Fruit fly (Drosophila melanogaster) Kc167 (cell line): Measurements from ENCODE around the gene osy.

Source experiments
- Myc ChIP-seq: fragments of >200 bp; optimal IDR thresholded peaks from 2 replicates; lab custom pipeline; 2017; ENCODE audit warnings: missing external identifiers
- Sin3A ChIP-seq: fragments of >200 bp; optimal IDR thresholded peaks from 2 replicates; lab custom pipeline; 2018; ENCODE audit warnings: missing external identifiers
- h ChIP-seq: fragments of >200 bp; optimal IDR thresholded peaks from 3 replicates; lab custom pipeline; 2018; ENCODE audit warnings: missing external identifiers
- insv ChIP-seq: fragments of >200 bp; optimal IDR thresholded peaks from 3 replicates; lab custom pipeline; 2018; ENCODE audit warnings: missing external identifiers
- psq ChIP-seq: fragments of >200 bp; optimal IDR thresholded peaks from 2 replicates; lab custom pipeline; 2017; ENCODE audit warnings: missing external identifiers
- ttk ChIP-seq: sonication (Bioruptor generic); optimal IDR thresholded peaks from 2 replicates; lab custom pipeline; 2017; ENCODE audit warnings: missing external identifiers

Gene osy

dm6 chr3R:26318116-26318515, at the start of gene osy:
Gene osy, plus strand, starts transcription at chr3R:26318355.
- no peak for TF ChIP-seq ttk (lab: Kevin White, UChicago)
- no peak for TF ChIP-seq Myc (lab: Kevin White, UChicago)
- no peak for TF ChIP-seq psq (lab: Kevin White, UChicago)
- TF ChIP-seq Sin3A (lab: Kevin White, UChicago): no peak
- TF ChIP-seq h: no peak
- no peak for TF ChIP-seq insv

dm6 chr3R:26280403-26280802, 37.8 kb upstream of the osy start:
- TF ChIP-seq Myc (lab: Kevin White, UChicago) (no peak), ttk (lab: Kevin White, UChicago) (no peak), h (no peak), psq (lab: Kevin White, UChicago) (no peak), Sin3A (lab: Kevin White, UChicago) (no peak), insv (no peak)

DNA sequence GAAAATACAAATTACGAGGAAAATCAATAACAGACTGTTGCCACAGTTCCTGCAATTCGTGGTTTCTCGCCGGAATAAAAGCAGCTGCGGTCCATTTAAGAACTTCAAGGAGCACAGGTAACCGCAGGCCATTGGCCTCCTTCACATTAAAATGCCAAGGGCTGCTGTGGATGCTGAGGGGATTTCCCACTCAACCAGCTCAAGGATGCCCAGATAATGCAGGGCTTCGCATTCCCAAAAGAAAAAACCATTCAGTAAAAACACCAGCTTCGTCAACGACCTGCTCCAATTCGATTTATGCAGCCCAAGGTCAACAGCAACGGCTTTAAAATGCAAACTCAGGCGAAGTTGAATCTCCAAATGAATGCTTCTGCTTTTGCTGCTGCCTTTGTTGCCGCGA, 702 bp downstream of the osy start:
- TF ChIP-seq Sin3A (lab: Kevin White, UChicago): no peak
- no peak for TF ChIP-seq h
- TF ChIP-seq psq (lab: Kevin White, UChicago): no peak
- TF ChIP-seq ttk (lab: Kevin White, UChicago): no peak
- no peak for TF ChIP-seq insv
- no peak for TF ChIP-seq Myc (lab: Kevin White, UChicago)

dm6 chr3R:26331932-26332643, 13.9 kb downstream of the osy start:
- TF ChIP-seq psq (lab: Kevin White, UChicago) (no peak), h (no peak), Sin3A (lab: Kevin White, UChicago) (no peak), Myc (lab: Kevin White, UChicago) (no peak), insv (no peak), ttk (lab: Kevin White, UChicago) (no peak)

dm6 chr3R:26333319-26333718, 15.2 kb downstream of the osy start:
- TF ChIP-seq psq (lab: Kevin White, UChicago): no peak
- TF ChIP-seq Myc (lab: Kevin White, UChicago): no peak
- no peak for TF ChIP-seq h
- TF ChIP-seq ttk (lab: Kevin White, UChicago): no peak
- TF ChIP-seq Sin3A (lab: Kevin White, UChicago): no peak
- no peak for TF ChIP-seq insv

DNA sequence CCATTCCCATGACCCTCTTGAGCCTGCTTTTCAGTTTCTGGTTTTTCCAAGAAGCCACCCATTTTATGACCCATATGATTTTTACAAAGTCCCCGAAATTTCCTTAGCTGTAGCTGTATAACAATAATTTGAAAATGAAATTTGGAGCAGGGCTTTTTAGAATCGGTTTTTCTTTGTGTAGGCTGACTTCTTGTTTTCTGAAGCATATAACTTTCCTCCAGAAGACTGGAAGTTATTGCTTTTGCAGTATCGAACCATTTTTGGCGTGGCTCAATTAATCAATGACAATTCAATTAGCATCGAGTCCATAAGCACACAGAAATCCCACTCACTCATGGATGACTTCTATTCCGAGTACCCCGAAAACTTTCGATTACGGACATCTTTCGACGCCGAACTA, 27.2 kb downstream of the osy start, which contains the start of gene Nil:
Nil (minus strand) TSS at position 101 of the 400 bp plus-strand sequence.
- TF ChIP-seq Sin3A (lab: Kevin White, UChicago) (no peak), psq (lab: Kevin White, UChicago) (no peak), Myc (lab: Kevin White, UChicago) (no peak), ttk (lab: Kevin White, UChicago) (no peak), h (no peak), insv (no peak)

DNA sequence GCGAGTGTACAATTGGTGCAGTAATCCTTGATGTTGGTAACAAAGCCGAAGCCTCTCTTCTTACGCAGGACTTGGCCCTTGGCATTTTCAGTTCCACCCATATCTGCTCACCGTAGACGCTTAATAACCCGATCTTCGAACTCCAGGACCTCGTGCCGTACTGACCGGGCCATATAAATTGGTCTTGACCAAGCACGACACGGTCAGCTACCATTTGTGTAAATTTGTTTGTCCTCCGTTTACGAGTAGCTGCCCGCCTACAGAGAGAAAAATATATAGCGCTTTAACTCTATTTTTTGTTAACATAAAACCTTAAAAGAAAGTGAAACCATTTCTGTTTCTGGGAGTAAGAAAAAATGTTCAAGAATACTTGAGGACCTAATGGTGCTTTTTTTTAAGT, 85.4 kb downstream of the osy start, which contains the start of gene ppk15:
ppk15 (minus strand) TSS at position 101 of the 400 bp plus-strand sequence.
- TF ChIP-seq ttk (lab: Kevin White, UChicago): no peak
- TF ChIP-seq Myc (lab: Kevin White, UChicago): no peak
- TF ChIP-seq psq (lab: Kevin White, UChicago): no peak
- no peak for TF ChIP-seq insv
- no peak for TF ChIP-seq Sin3A (lab: Kevin White, UChicago)

dm6 chr3R:26409780-26410179, 91.6 kb downstream of the osy start:
- TF ChIP-seq Sin3A (lab: Kevin White, UChicago) (no peak), psq (lab: Kevin White, UChicago) (no peak), h (no peak), Myc (lab: Kevin White, UChicago) (no peak), insv (no peak), ttk (lab: Kevin White, UChicago) (no peak)
